Fruit fly (Drosophila melanogaster) whole organism, embryonic: ENCODE measurements around the gene CG18748.

Experiments
- CG12219 ChIP-seq: fragments of 200-800 bp; sonication (Bioruptor generic); optimal IDR thresholded peaks from 3 replicates; lab custom pipeline; 2018; ENCODE audit warnings: missing biosample characterization, mild to moderate bottlenecking, missing genetic modification characterization
- CG14014 ChIP-seq: fragments of 200-800 bp; sonication (Bioruptor generic); IDR thresholded peaks from 2 replicates; pipeline ENCODE4 v1.3.6; 2022; ENCODE audit warnings: missing biosample characterization, missing genetic modification characterization
- CG14965 ChIP-seq: fragments of 200-800 bp; sonication (Bioruptor generic); optimal IDR thresholded peaks from 2 replicates; lab custom pipeline; 2016; ENCODE audit warnings: missing biosample characterization, missing genetic modification characterization, borderline replicate concordance
- CG15073 ChIP-seq: fragments of 200-800 bp; sonication (Bioruptor generic); optimal IDR thresholded peaks from 2 replicates; lab custom pipeline; 2016; ENCODE audit warnings: missing biosample characterization, missing genetic modification characterization
- CG15269 ChIP-seq: fragments of 200-800 bp; sonication (Bioruptor generic); optimal IDR thresholded peaks from 2 replicates; lab custom pipeline; 2018; ENCODE audit warnings: missing biosample characterization, mild to moderate bottlenecking, missing genetic modification characterization, moderate library complexity
- CG15601 ChIP-seq: fragments of 200-800 bp; sonication (Bioruptor generic); optimal IDR thresholded peaks from 3 replicates; lab custom pipeline; 2019; ENCODE audit warnings: missing biosample characterization, mild to moderate bottlenecking, missing genetic modification characterization, moderate library complexity
- CG15696 ChIP-seq: fragments of 200-800 bp; sonication (Bioruptor generic); optimal IDR thresholded peaks from 2 replicates; lab custom pipeline; 2019; ENCODE audit warnings: missing biosample characterization, mild to moderate bottlenecking, missing genetic modification characterization, moderate library complexity
- CG17359 ChIP-seq: fragments of 200-800 bp; sonication (Bioruptor generic); optimal IDR thresholded peaks from 3 replicates; lab custom pipeline; 2018; ENCODE audit warnings: missing biosample characterization, mild to moderate bottlenecking, missing genetic modification characterization, moderate library complexity
- CG17361 ChIP-seq: fragments of 200-800 bp; sonication (Bioruptor generic); IDR thresholded peaks from 3 replicates; pipeline ENCODE4 v1.3.6; 2022; ENCODE audit warnings: missing biosample characterization, missing genetic modification characterization
- CG17612 ChIP-seq: fragments of 200-800 bp; sonication (Bioruptor generic); IDR thresholded peaks from 2 replicates; pipeline ENCODE4 v1.3.6; 2022; ENCODE audit warnings: missing biosample characterization, missing genetic modification characterization
- CG2199 ChIP-seq: fragments of 200-800 bp; sonication (Bioruptor generic); IDR thresholded peaks from 3 replicates; pipeline ENCODE4 v1.3.6; 2022; ENCODE audit warnings: missing biosample characterization, missing genetic modification characterization
- CG30020 ChIP-seq: fragments of 200-800 bp; optimal IDR thresholded peaks from 2 replicates; lab custom pipeline; 2019; ENCODE audit warnings: missing biosample characterization, mild to moderate bottlenecking, missing genetic modification characterization, moderate library complexity
- CG34422 ChIP-seq: fragments of 200-800 bp; sonication (Bioruptor generic); IDR thresholded peaks from 3 replicates; pipeline ENCODE4 v1.3.6; 2022; ENCODE audit warnings: missing biosample characterization, missing genetic modification characterization
- CG4424 ChIP-seq: fragments of 200-800 bp; sonication (Bioruptor generic); optimal IDR thresholded peaks from 3 replicates; lab custom pipeline; 2016; ENCODE audit warnings: missing biosample characterization, missing genetic modification characterization
- CG4854 ChIP-seq: fragments of 200-800 bp; sonication (Bioruptor generic); optimal IDR thresholded peaks from 2 replicates; lab custom pipeline; 2016; ENCODE audit warnings: missing biosample characterization, missing genetic modification characterization, inconsistent platforms
- CG5953 ChIP-seq: fragments of 200-800 bp; sonication (Bioruptor generic); IDR thresholded peaks from 2 replicates; pipeline ENCODE4 v1.3.6; 2022; ENCODE audit warnings: missing biosample characterization, missing genetic modification characterization
- CG6175 ChIP-seq: fragments of 200-800 bp; sonication (Bioruptor generic); IDR thresholded peaks from 3 replicates; pipeline ENCODE4 v1.3.6; 2022; ENCODE audit warnings: missing biosample characterization, missing genetic modification characterization
- CG8089 ChIP-seq: fragments of 200-800 bp; sonication (Bioruptor generic); optimal IDR thresholded peaks from 3 replicates; lab custom pipeline; 2016; ENCODE audit warnings: missing biosample characterization, missing genetic modification characterization
- CG8290 ChIP-seq, 3 experiments: fragments of 200-800 bp; sonication (Bioruptor generic); optimal IDR thresholded peaks; 2 replicates each; lab custom pipeline; 2016 to 2019; ENCODE audit warnings: missing biosample characterization in 3 of 3, missing genetic modification characterization in 3 of 3, mild to moderate bottlenecking in 2 of 3, moderate library complexity in 1 of 3
- CG8359 ChIP-seq: fragments of 200-800 bp; sonication (Bioruptor generic); optimal IDR thresholded peaks from 2 replicates; lab custom pipeline; 2017; ENCODE audit warnings: missing biosample characterization, mild to moderate bottlenecking, missing genetic modification characterization, borderline replicate concordance
- Doc2 ChIP-seq: fragments of 200-800 bp; sonication (Bioruptor generic); IDR thresholded peaks from 2 replicates; pipeline ENCODE4 v1.3.6; 2022; ENCODE audit warnings: missing biosample characterization, missing genetic modification characterization
- E2f1 ChIP-seq: fragments of 200-800 bp; sonication (Bioruptor generic); IDR thresholded peaks from 2 replicates; pipeline ENCODE4 v1.3.6; 2022; ENCODE audit warnings: missing biosample characterization, missing genetic modification characterization
- H15 ChIP-seq: fragments of 200-800 bp; sonication (Bioruptor generic); IDR thresholded peaks from 3 replicates; pipeline ENCODE4 v1.3.6; 2022; ENCODE audit warnings: missing biosample characterization, missing genetic modification characterization
- Lhr ChIP-seq: fragments of 200-800 bp; sonication (Bioruptor generic); optimal IDR thresholded peaks from 3 replicates; lab custom pipeline; 2017; ENCODE audit warnings: mild to moderate bottlenecking, missing biosample characterization, missing genetic modification reagents, missing genetic modification characterization
- Max ChIP-seq: fragments of 200-800 bp; sonication (Bioruptor generic); optimal IDR thresholded peaks from 2 replicates; lab custom pipeline; 2016; ENCODE audit warnings: missing biosample characterization, mild to moderate bottlenecking, missing genetic modification characterization
- Med ChIP-seq: fragments of 200-800 bp; sonication (Bioruptor generic); peaks from one replicate; lab custom pipeline; 2016; ENCODE audit warnings: missing biosample characterization, missing genetic modification characterization, mild to moderate bottlenecking, inconsistent platforms, moderate library complexity
- Mrtf ChIP-seq: fragments of 200-800 bp; sonication (Bioruptor generic); IDR thresholded peaks from 3 replicates; pipeline ENCODE4 v1.3.6; 2022; ENCODE audit warnings: missing biosample characterization, missing genetic modification characterization
- NC2α ChIP-seq: fragments of 200-800 bp; sonication (Bioruptor generic); optimal IDR thresholded peaks from 2 replicates; lab custom pipeline; 2016; ENCODE audit warnings: missing biosample characterization, missing genetic modification characterization
- NC2β ChIP-seq: fragments of 200-800 bp; sonication (Bioruptor generic); optimal IDR thresholded peaks from 2 replicates; lab custom pipeline; 2016; ENCODE audit warnings: missing biosample characterization, missing genetic modification characterization
- Optix ChIP-seq: fragments of 200-800 bp; sonication (Bioruptor generic); IDR thresholded peaks from 3 replicates; pipeline ENCODE4 v1.3.6; 2022; ENCODE audit warnings: missing biosample characterization, missing genetic modification characterization
- Ssrp ChIP-seq: fragments of 200-800 bp; sonication (Bioruptor generic); optimal IDR thresholded peaks from 2 replicates; lab custom pipeline; 2018; ENCODE audit warnings: missing biosample characterization, mild to moderate bottlenecking, missing genetic modification characterization, moderate library complexity
- bcd ChIP-seq: fragments of 200-800 bp; sonication (Bioruptor generic); optimal IDR thresholded peaks from 2 replicates; lab custom pipeline; 2017; ENCODE audit warnings: missing biosample characterization, mild to moderate bottlenecking, missing genetic modification characterization
- br ChIP-seq: fragments of >200 bp; optimal IDR thresholded peaks from 2 replicates; lab custom pipeline; 2017
- btn ChIP-seq: fragments of 200-800 bp; sonication (Bioruptor generic); optimal IDR thresholded peaks from 2 replicates; lab custom pipeline; 2016; ENCODE audit warnings: missing biosample characterization, missing genetic modification characterization
- cad ChIP-seq: fragments of >200 bp; optimal IDR thresholded peaks from 2 replicates; lab custom pipeline; 2017; ENCODE audit warnings: missing biosample characterization, missing genetic modification characterization
- caup ChIP-seq: fragments of 200-800 bp; sonication (Bioruptor generic); optimal IDR thresholded peaks from 3 replicates; lab custom pipeline; 2017; ENCODE audit warnings: missing biosample characterization, mild to moderate bottlenecking, missing genetic modification characterization, moderate library complexity; ENCODE audit not compliant: severe bottlenecking
- eyg ChIP-seq: fragments of 200-800 bp; sonication (Bioruptor generic); optimal IDR thresholded peaks from 3 replicates; lab custom pipeline; 2016; ENCODE audit warnings: missing biosample characterization, missing genetic modification characterization
- hth ChIP-seq: fragments of >200 bp; optimal IDR thresholded peaks from 2 replicates; lab custom pipeline; 2017; ENCODE audit warnings: inconsistent platforms
- jing ChIP-seq: fragments of 200-800 bp; sonication (Bioruptor generic); optimal IDR thresholded peaks from 2 replicates; lab custom pipeline; 2018; ENCODE audit warnings: missing biosample characterization, mild to moderate bottlenecking, missing genetic modification characterization
- lab ChIP-seq: fragments of 200-800 bp; sonication (Bioruptor generic); optimal IDR thresholded peaks from 3 replicates; lab custom pipeline; 2017; ENCODE audit warnings: missing biosample characterization, missing genetic modification characterization, mild to moderate bottlenecking, moderate library complexity, missing genetic modification reagents
- nau ChIP-seq: fragments of 200-800 bp; sonication (Bioruptor generic); optimal IDR thresholded peaks from 3 replicates; lab custom pipeline; 2017; ENCODE audit warnings: missing biosample characterization, mild to moderate bottlenecking, missing genetic modification characterization, missing genetic modification reagents
- oc ChIP-seq: fragments of 200-800 bp; sonication (Bioruptor generic); optimal IDR thresholded peaks from 2 replicates; lab custom pipeline; 2018; ENCODE audit warnings: missing biosample characterization, mild to moderate bottlenecking, missing genetic modification characterization, moderate library complexity
- p53 ChIP-seq: fragments of 200-800 bp; sonication (Bioruptor generic); optimal IDR thresholded peaks from 2 replicates; lab custom pipeline; 2016; ENCODE audit warnings: missing biosample characterization, missing genetic modification characterization
- pzg ChIP-seq: fragments of 200-800 bp; sonication (Bioruptor generic); optimal IDR thresholded peaks from 3 replicates; lab custom pipeline; 2018; ENCODE audit warnings: missing biosample characterization, mild to moderate bottlenecking, missing genetic modification characterization, moderate library complexity
- sr ChIP-seq: fragments of 200-800 bp; sonication (Bioruptor generic); IDR thresholded peaks from 3 replicates; pipeline ENCODE4 v1.3.6; 2022; ENCODE audit warnings: missing biosample characterization, missing genetic modification characterization
- usp ChIP-seq: fragments of >200 bp; optimal IDR thresholded peaks from 2 replicates; lab custom pipeline; 2017; ENCODE audit warnings: missing biosample characterization, missing genetic modification characterization
- wor ChIP-seq: fragments of 200-800 bp; sonication (Bioruptor generic); IDR thresholded peaks from 2 replicates; pipeline ENCODE4 v1.3.6; 2022; ENCODE audit warnings: missing biosample characterization, missing genetic modification characterization
- z ChIP-seq: fragments of 200-800 bp; sonication (Bioruptor generic); IDR thresholded peaks from 3 replicates; pipeline ENCODE4 v1.3.6; 2022; ENCODE audit warnings: missing biosample characterization, missing genetic modification characterization
- zfh2 ChIP-seq: fragments of 200-800 bp; sonication (Bioruptor generic); optimal IDR thresholded peaks from 2 replicates; lab custom pipeline; 2016; ENCODE audit warnings: missing biosample characterization, missing genetic modification characterization

The CG18748 gene

dm6 chr3R:7809662-7810621 lies 22.2 kb upstream of the CG18748 start, which contains the start of the genes CG2993 and sgll (continued):
- TF ChIP-seq p53 (GFP tag; lab: Kevin White, UChicago) (peak; percentile 92), CG12219 (GFP tag; lab: Kevin White, UChicago) (peak; percentile 75), caup (GFP tag; lab: Kevin White, UChicago) (peak; percentile 88), lab (peak; percentile 80), CG14965 (GFP tag; lab: Kevin White, UChicago) (peak; percentile 87), CG17361 (peak; percentile 89; the same call in 2 of the 3 replicates), CG15073 (peak; percentile 65), cad (GFP tag; lab: Kevin White, UChicago) (no peak), nau (GFP tag; lab: Kevin White, UChicago) (no peak), CG8089 (GFP tag; lab: Kevin White, UChicago) (peak; percentile 95), CG14014 (GFP tag; lab: Robert Waterston, UW) (peak; percentile 87), CG2199 (GFP tag; lab: Robert Waterston, UW) (peak; percentile 93), CG15269 (tag; lab: Kevin White, UChicago) (peak; percentile 85), CG15696 (tag; lab: Kevin White, UChicago) (peak; percentile 97), wor (peak; percentile 83), jing (GFP tag; lab: Kevin White, UChicago) (peak; percentile 85), NC2β (GFP tag; lab: Kevin White, UChicago) (peak; percentile 95), Ssrp (tag; lab: Kevin White, UChicago) (peak; percentile 76), br (lab: Kevin White, UChicago) (no peak), CG8359 (GFP tag; lab: Kevin White, UChicago) (peak; percentile 67), CG34422 (GFP tag; lab: Robert Waterston, UW) (peak; percentile 93), CG6175 (GFP tag; lab: Robert Waterston, UW) (peak; percentile 86), btn (GFP tag; lab: Kevin White, UChicago) (peak; percentile 90), CG15601 (tag; lab: Kevin White, UChicago) (no peak), NC2α (GFP tag; lab: Kevin White, UChicago) (peak; percentile 81), Doc2 (GFP tag; lab: Robert Waterston, UW) (peak; percentile 84), eyg (GFP tag; lab: Kevin White, UChicago) (peak; percentile 86), Lhr (GFP tag; lab: Kevin White, UChicago) (peak; percentile 99), usp (GFP tag; lab: Kevin White, UChicago) (no peak), Max (peak; percentile 73), Mrtf (GFP tag; lab: Robert Waterston, UW) (peak; percentile 96), oc (tag; lab: Kevin White, UChicago) (peak; percentile 39), Med (GFP tag; lab: Kevin White, UChicago) (peak; percentile 99), bcd (peak; percentile 91), E2f1 (GFP tag; lab: Robert Waterston, UW) (peak; percentile 94), CG8290 (GFP tag; optimal IDR thresholded peaks at IDR 0.05; lab: Kevin White, UChicago) (peak; percentile 97), CG8290 (tag; optimal IDR thresholded peaks at IDR 0.05; lab: Kevin White, UChicago) (peak; percentile 71 to 98), zfh2 (GFP tag; lab: Kevin White, UChicago) (peak; percentile 75), sr (GFP tag; lab: Robert Waterston, UW) (peak; percentile 81), CG4854 (GFP tag; lab: Kevin White, UChicago) (peak; percentile 85), hth (lab: Kevin White, UChicago) (no peak), z (GFP tag; lab: Robert Waterston, UW) (peak; percentile 55; the same call in 2 of the 3 replicates), CG4424 (GFP tag; lab: Kevin White, UChicago) (peak; percentile 92), H15 (peak; percentile 94), CG17359 (tag; lab: Kevin White, UChicago) (peak; percentile 92), pzg (GFP tag; lab: Kevin White, UChicago) (peak; percentile 84), CG30020 (tag; lab: Kevin White, UChicago) (peak; percentile 24), CG5953 (GFP tag; lab: Robert Waterston, UW) (peak; percentile 87), CG17612 (GFP tag; lab: Robert Waterston, UW) (peak; percentile 84), Optix (GFP tag; lab: Robert Waterston, UW) (peak; percentile 93)
